Fruit fly (Drosophila melanogaster) whole organism, adult: Measurements from ENCODE around the gene CG31140.

Source experiments
- Crg-1 ChIP-seq: fragments of 200-800 bp; sonication (Bioruptor generic); optimal IDR thresholded peaks from 2 replicates; lab custom pipeline; 2016; ENCODE audit warnings: missing biosample characterization, missing genetic modification characterization
- Hr96 ChIP-seq: fragments of 200-800 bp; sonication (Bioruptor generic); optimal IDR thresholded peaks from 2 replicates; lab custom pipeline; 2016; ENCODE audit warnings: missing biosample characterization, missing genetic modification characterization
- cic ChIP-seq: fragments of 200-800 bp; sonication (Bioruptor generic); optimal IDR thresholded peaks from 2 replicates; lab custom pipeline; 2017; ENCODE audit warnings: missing biosample characterization, mild to moderate bottlenecking, missing genetic modification characterization, moderate library complexity
- toe ChIP-seq: fragments of 200-800 bp; sonication (Bioruptor generic); optimal IDR thresholded peaks from 2 replicates; lab custom pipeline; 2016; ENCODE audit warnings: missing biosample characterization, missing genetic modification characterization

DNA sequence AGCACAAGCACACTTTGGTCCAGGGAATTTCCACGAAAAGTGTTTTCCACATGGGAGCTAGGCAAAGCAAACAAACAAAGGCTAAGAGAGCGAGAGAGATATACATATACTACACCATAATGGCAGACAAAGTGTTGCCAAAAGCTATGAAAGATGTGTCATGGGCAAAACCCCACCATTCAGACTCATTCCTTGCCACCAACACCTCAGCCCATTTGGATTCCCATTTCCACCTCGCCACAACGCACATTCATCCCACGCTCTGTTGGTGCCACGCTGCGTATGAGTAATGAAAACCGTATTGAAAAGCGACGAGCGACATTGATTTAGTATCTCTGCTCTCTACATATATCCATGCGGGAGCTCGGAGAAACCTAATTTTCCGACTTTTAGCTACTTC, 45.9 kb downstream of the CG31140 start:
- TF ChIP-seq toe (no peak), Hr96 (GFP tag; lab: Kevin White, UChicago) (no peak), cic (GFP tag; lab: Kevin White, UChicago) (no peak), Crg-1 (no peak)
